Fruit fly (Drosophila melanogaster): Measurements from ENCODE around the gene CG11089.

The CG11089 gene

DNA sequence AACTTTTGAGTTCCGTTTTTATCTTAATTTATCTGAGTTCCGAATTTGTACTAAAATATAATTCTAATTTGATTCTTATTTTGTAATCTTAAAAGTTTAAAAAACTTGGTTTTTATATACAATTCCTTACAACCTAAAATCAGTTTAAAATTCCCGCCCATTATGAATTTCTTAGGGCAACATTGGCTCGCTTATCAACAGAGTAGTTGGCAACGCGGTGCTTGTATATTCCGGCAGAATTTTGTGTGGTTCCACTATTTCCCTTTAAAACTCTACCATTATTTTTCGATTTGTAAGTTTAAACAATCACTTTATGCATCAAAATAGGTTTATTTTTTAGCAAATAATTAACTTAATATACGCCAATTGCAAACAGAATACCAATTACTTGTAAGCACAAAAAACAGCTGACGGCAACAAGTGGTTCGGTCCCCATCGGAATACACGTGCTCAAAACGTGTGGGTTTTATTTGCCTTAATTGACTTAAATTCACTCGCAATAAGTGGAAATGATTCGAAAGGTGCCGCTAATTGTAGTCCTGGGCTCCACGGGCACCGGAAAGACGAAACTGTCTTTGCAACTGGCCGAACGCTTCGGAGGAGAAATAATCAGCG lies at the start of gene CG11089, which contains the start of gene CG31381:
Gene CG11089 (plus strand): TSS at position 203 of the 615 bp plus-strand sequence.
Gene CG31381 (plus strand): TSS at position 203 of the 615 bp plus-strand sequence.
- TF ChIP-seq tai (GFP tag; optimal IDR thresholded peaks at IDR 0.05), result no peak
- TF ChIP-seq Myc (optimal IDR thresholded peaks at IDR 0.05), result peak; percentile 54
- no peak for TF ChIP-seq Rel (GFP tag; optimal IDR thresholded peaks at IDR 0.05)
- TF ChIP-seq Rel (tag; optimal IDR thresholded peaks at IDR 0.05), result peak; percentile 99

DNA sequence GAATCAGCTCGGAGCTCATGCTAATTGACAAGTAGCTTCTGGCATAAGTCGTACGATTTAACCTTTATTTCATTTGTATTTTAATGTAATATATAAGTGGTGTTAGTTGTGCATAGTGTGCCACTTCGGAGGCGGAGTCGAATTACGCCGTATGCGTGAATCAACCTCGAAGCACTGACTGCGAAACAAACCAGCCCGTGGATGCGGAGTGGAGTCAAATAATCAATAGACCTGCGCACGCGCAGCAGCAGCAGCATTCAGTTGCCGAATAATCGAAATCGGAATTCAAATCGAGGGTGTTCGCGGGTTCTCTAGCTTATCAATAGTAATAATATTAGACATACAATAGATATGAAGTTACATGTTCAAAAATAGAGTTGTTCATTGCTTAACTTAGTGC lies 48.6 kb upstream of the CG11089 start, which contains the start of gene RabX4:
Gene RabX4 (minus strand): TSS at position 176 of the 400 bp plus-strand sequence.
- TF ChIP-seq Rel (GFP tag; optimal IDR thresholded peaks at IDR 0.05) (no peak), Rel (tag; optimal IDR thresholded peaks at IDR 0.05) (no peak), Mio (GFP tag; optimal IDR thresholded peaks at IDR 0.05) (no peak), CG32264 (GFP tag; optimal IDR thresholded peaks at IDR 0.05) (no peak), brk (GFP tag; optimal IDR thresholded peaks at IDR 0.05) (no peak)

DNA sequence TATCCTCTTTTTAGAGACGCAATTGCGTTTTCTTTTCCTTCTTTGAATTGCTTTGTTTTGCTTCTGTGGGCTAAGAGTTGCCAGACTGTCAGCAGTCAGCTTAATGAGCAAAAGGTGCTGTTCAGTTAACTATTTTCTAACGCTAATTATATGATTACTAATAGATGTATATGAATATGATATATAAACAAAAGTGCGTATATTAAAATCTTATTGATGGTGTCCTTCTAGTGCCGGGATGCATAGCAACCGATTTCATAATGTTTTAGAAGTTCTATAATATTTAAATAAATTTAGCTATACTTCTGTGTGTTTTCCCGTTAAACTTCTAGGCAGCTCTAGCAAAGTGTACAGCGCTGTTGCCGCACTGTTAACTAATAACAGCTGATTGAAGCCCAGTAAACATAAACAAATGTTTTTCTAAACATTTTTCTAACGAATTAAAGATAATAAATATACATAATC lies 46.9 kb upstream of the CG11089 start, which contains the start of the genes Kaz and CG43273:
Gene Kaz (minus strand): TSS at position 73 of the 465 bp plus-strand sequence.
Gene CG43273 (plus strand): TSS at position 415 of the 465 bp plus-strand sequence.
- TF ChIP-seq OdsH (GFP tag; optimal IDR thresholded peaks at IDR 0.05), result peak; percentile 49
- TF ChIP-seq foxo (GFP tag; optimal IDR thresholded peaks at IDR 0.05), result peak in 1 of 2 experiments; percentile 68
- no peak for TF ChIP-seq Abd-B (GFP tag; optimal IDR thresholded peaks at IDR 0.05)
- peak; percentile 81 for TF ChIP-seq HLH106 (tag; optimal IDR thresholded peaks at IDR 0.05)
- TF ChIP-seq ey (GFP tag; optimal IDR thresholded peaks at IDR 0.05), result peak; percentile 42
- TF ChIP-seq woc (GFP tag; optimal IDR thresholded peaks at IDR 0.05), result peak; percentile 78
- no peak for TF ChIP-seq rgr (GFP tag; optimal IDR thresholded peaks at IDR 0.05)
- TF ChIP-seq Myc (optimal IDR thresholded peaks at IDR 0.05), result peak; percentile 99
- no peak for TF ChIP-seq lola (GFP tag; optimal IDR thresholded peaks at IDR 0.05)
- TF ChIP-seq sv (GFP tag; optimal IDR thresholded peaks at IDR 0.05), result peak; percentile 15
- TF ChIP-seq dl (GFP tag; optimal IDR thresholded peaks at IDR 0.05; ENCODE audit: insufficient read depth in 1 of 2, partially characterized antibody in 2 of 2), result no peak
- no peak for TF ChIP-seq dsf (GFP tag; optimal IDR thresholded peaks at IDR 0.05; ENCODE audit: borderline replicate concordance)
- no peak for TF ChIP-seq N (GFP tag; optimal IDR thresholded peaks at IDR 0.05)
- TF ChIP-seq Sp1 (GFP tag; optimal IDR thresholded peaks at IDR 0.05), result no peak
- TF ChIP-seq Rel (GFP tag; optimal IDR thresholded peaks at IDR 0.05), result no peak
- TF ChIP-seq Rel (tag; optimal IDR thresholded peaks at IDR 0.05), result no peak
- no peak for TF ChIP-seq Mio (GFP tag; optimal IDR thresholded peaks at IDR 0.05)
- TF ChIP-seq psq (GFP tag; optimal IDR thresholded peaks at IDR 0.05), result peak; percentile 75
- TF ChIP-seq CG9705 (GFP tag; optimal IDR thresholded peaks at IDR 0.05), result peak; percentile 64
- peak; percentile 68 for TF ChIP-seq sage (GFP tag; optimal IDR thresholded peaks at IDR 0.05)
- TF ChIP-seq br (GFP tag; optimal IDR thresholded peaks at IDR 0.05), result no peak
- no peak for TF ChIP-seq Vsx2 (GFP tag; optimal IDR thresholded peaks at IDR 0.05; ENCODE audit: partially characterized antibody)
- TF ChIP-seq tai (GFP tag; optimal IDR thresholded peaks at IDR 0.05), result no peak
- no peak for TF ChIP-seq Hr78 (GFP tag; optimal IDR thresholded peaks at IDR 0.05)
- no peak for TF ChIP-seq fru (GFP tag; optimal IDR thresholded peaks at IDR 0.05)

DNA sequence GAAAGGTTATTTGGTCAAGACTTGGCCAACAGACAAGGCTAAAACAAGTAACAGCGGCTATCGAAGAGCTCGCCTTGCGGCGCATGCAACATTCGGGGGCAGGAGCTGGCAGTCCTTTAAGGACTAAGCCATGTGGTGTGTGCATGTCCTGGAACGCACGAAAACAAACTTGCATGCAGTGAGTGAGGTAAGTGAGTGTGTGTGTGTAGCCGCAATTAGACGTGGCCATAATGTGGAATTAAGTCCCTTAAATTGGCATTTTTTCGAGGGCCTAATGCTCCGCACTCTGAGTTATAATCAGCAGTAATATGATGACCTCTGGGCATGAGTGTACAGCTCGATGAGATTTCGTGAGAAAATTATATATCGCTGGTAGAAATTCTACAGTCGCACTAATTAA lies 43.2 kb upstream of the CG11089 start, which contains the start of gene sosie:
Gene sosie (plus strand): TSS at position 301 of the 400 bp plus-strand sequence.
- TF ChIP-seq Hr78 (GFP tag; optimal IDR thresholded peaks at IDR 0.05) (no peak), brk (GFP tag; optimal IDR thresholded peaks at IDR 0.05) (no peak)

DNA sequence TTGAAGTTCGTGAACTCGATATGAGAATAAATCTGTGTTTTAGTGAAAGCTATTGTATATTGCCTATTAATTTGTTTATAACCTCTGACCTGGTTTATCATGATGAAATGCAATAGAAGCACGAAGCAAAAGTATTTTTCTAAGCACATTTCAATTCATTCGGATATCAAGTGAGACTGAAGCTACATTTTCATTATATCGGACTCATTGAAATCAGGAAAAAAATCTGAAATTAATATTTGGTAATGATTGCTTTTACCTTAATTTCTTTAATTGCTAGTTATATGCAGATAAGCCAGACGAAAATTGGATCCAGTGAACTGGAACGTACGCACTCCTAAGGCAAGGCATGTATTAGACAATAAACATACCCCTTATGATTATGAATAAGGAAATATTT lies 35.8 kb upstream of the CG11089 start, which contains the start of gene CG33658:
Gene CG33658 (minus strand): TSS at position 101 of the 400 bp plus-strand sequence.
- TF ChIP-seq Hnf4 (GFP tag; optimal IDR thresholded peaks at IDR 0.05), result no peak
- TF ChIP-seq Hr83 (GFP tag; optimal IDR thresholded peaks at IDR 0.05; ENCODE audit: poor library complexity, severe bottlenecking), result no peak
- no peak for TF ChIP-seq tai (GFP tag; optimal IDR thresholded peaks at IDR 0.05)
- TF ChIP-seq ey (GFP tag; optimal IDR thresholded peaks at IDR 0.05), result no peak
- TF ChIP-seq jim (GFP tag; optimal IDR thresholded peaks at IDR 0.05), result no peak
- TF ChIP-seq foxo (GFP tag; optimal IDR thresholded peaks at IDR 0.05), result no peak
- no peak for TF ChIP-seq N (GFP tag; optimal IDR thresholded peaks at IDR 0.05)
- TF ChIP-seq dmrt93B (GFP tag; optimal IDR thresholded peaks at IDR 0.05), result no peak
- TF ChIP-seq h (GFP tag; optimal IDR thresholded peaks at IDR 0.05), result no peak
